Fruit fly (Drosophila melanogaster): Measurements from ENCODE around the gene CG5114.

Gene CG5114

DNA sequence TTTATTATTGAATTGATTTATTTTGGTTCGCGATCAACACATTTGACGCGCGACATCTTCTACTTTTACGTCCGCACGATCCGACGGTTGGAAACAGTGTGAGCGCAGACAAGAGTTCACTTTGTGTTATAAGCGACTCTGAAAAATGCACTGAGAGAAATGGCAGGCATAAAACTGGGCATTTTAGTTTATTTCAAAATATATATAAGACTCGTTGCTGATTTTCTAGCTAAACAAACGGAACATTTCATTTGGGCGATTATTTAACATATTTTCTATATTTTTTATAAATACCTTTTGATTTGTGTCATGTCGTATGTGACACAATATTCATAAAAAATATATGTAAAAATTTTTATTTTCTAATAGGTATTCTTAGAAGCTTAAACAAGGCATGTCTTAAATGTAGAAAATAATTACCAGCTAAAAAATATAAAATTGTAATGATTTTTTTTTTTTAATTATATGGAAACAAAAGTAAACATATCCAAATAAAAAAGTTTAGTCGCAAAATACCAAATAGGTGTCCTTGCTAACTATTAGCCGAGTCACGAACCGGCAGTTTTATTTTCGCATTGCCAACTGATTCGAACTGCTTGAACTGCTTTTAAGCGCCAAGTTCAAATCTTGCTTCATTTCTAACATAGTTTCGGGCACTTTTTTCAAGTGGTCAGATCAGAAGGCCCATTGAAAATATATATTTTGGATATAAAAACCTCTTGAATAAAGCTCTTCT, 31.5 kb downstream of the CG5114 start, which contains the start of gene Reck (continued):
- TF ChIP-seq CG31441 (GFP tag; IDR thresholded peaks at IDR 0.05) = peak; percentile 90
- TF ChIP-seq CG17912 (GFP tag; optimal IDR thresholded peaks at IDR 0.05) = no peak
- TF ChIP-seq tap (tag; optimal IDR thresholded peaks at IDR 0.05) = peak; percentile 87
- no peak for TF ChIP-seq fu2 (GFP tag; optimal IDR thresholded peaks at IDR 0.05)
- TF ChIP-seq Awh (GFP tag; IDR thresholded peaks at IDR 0.05) = peak; percentile 81
- TF ChIP-seq fd64A (GFP tag; optimal IDR thresholded peaks at IDR 0.05) = no peak
- no peak for TF ChIP-seq mld (GFP tag; IDR thresholded peaks at IDR 0.05; ENCODE audit: partially characterized antibody)
- TF ChIP-seq zen2 (GFP tag; IDR thresholded peaks at IDR 0.05; ENCODE audit: partially characterized antibody) = no peak
- no peak for TF ChIP-seq chinmo (GFP tag; IDR thresholded peaks at IDR 0.05; ENCODE audit: partially characterized antibody)
- peak; percentile 50; the same call in 1 of the 2 replicates for TF ChIP-seq Rx (GFP tag; IDR thresholded peaks at IDR 0.05)
- TF ChIP-seq MBD-R2 (GFP tag; IDR thresholded peaks at IDR 0.05) = no peak; the same call in 1 of the 2 replicates
- peak; percentile 34 for TF ChIP-seq btn (GFP tag; optimal IDR thresholded peaks at IDR 0.05)
- TF ChIP-seq ac (GFP tag; optimal IDR thresholded peaks at IDR 0.05) = peak; percentile 63
- TF ChIP-seq Dref (GFP tag; IDR thresholded peaks at IDR 0.05) = no peak
- peak; percentile 67 for TF ChIP-seq CG13123 (GFP tag; optimal IDR thresholded peaks at IDR 0.05)
- TF ChIP-seq Hmr (GFP tag; optimal IDR thresholded peaks at IDR 0.05) = peak; percentile 56
- TF ChIP-seq CG8478 (optimal IDR thresholded peaks at IDR 0.05) = no peak
- peak; percentile 42 for TF ChIP-seq Hand (GFP tag; optimal IDR thresholded peaks at IDR 0.05)
- peak; percentile 14 for TF ChIP-seq kay (GFP tag; optimal IDR thresholded peaks at IDR 0.05)
- peak; percentile 86 for TF ChIP-seq zf30C (GFP tag; optimal IDR thresholded peaks at IDR 0.05)
- peak; percentile 78 for TF ChIP-seq onecut (GFP tag; IDR thresholded peaks at IDR 0.05)
- TF ChIP-seq vnd (GFP tag; IDR thresholded peaks at IDR 0.05; ENCODE audit: partially characterized antibody) = no peak
- peak; percentile 56 for TF ChIP-seq tup (GFP tag; optimal IDR thresholded peaks at IDR 0.05)
- TF ChIP-seq CG10979 (tag; optimal IDR thresholded peaks at IDR 0.05) = peak; percentile 89
- no peak for TF ChIP-seq CG17612 (GFP tag; IDR thresholded peaks at IDR 0.05)
- TF ChIP-seq B-H1 (GFP tag; IDR thresholded peaks at IDR 0.05) = peak; percentile 77; the same call in 2 of the 3 replicates
- TF ChIP-seq Side (GFP tag; optimal IDR thresholded peaks at IDR 0.05) = peak; percentile 25
- peak; percentile 60 for TF ChIP-seq Vsx1 (GFP tag; optimal IDR thresholded peaks at IDR 0.05)
- no peak for TF ChIP-seq fru (optimal IDR thresholded peaks at IDR 0.05)
- TF ChIP-seq dm (GFP tag; optimal IDR thresholded peaks at IDR 0.05) = no peak
- no peak for TF ChIP-seq CG4282 (GFP tag; optimal IDR thresholded peaks at IDR 0.05)
- TF ChIP-seq Oli (tag; optimal IDR thresholded peaks at IDR 0.05) = peak; percentile 71
- TF ChIP-seq CG5180 (GFP tag; optimal IDR thresholded peaks at IDR 0.05) = peak; percentile 72
- peak; percentile 75 for TF ChIP-seq CG6854 (GFP tag; optimal IDR thresholded peaks at IDR 0.05)
- peak; percentile 89 for TF ChIP-seq CG2712 (tag; optimal IDR thresholded peaks at IDR 0.05)
- TF ChIP-seq sr (GFP tag; IDR thresholded peaks at IDR 0.05) = peak; percentile 41; the same call in 1 of the 3 replicates
- TF ChIP-seq CG7357 (GFP tag; IDR thresholded peaks at IDR 0.05) = peak; percentile 43; the same call in 1 of the 3 replicates
- peak; percentile 44 for TF ChIP-seq wor (GFP tag; IDR thresholded peaks at IDR 0.05)
- TF ChIP-seq al (GFP tag; IDR thresholded peaks at IDR 0.05) = peak; percentile 74
- TF ChIP-seq Gug (GFP tag; IDR thresholded peaks at IDR 0.05) = peak; percentile 64; the same call in 2 of the 4 replicates
- TF ChIP-seq Adf1 (GFP tag; IDR thresholded peaks at IDR 0.05) = peak; percentile 37; the same call in 1 of the 2 replicates
- peak; percentile 77 for TF ChIP-seq MTF-1 (GFP tag; optimal IDR thresholded peaks at IDR 0.05; ENCODE audit: borderline replicate concordance)
- TF ChIP-seq CG13894 (tag; optimal IDR thresholded peaks at IDR 0.05) = peak; percentile 25
- no peak for TF ChIP-seq Sin3A (optimal IDR thresholded peaks at IDR 0.05)
- peak; percentile 21 for TF ChIP-seq NC2α (GFP tag; optimal IDR thresholded peaks at IDR 0.05)
- TF ChIP-seq mam (GFP tag; optimal IDR thresholded peaks at IDR 0.05) = peak; percentile 56
- TF ChIP-seq vvl (GFP tag; IDR thresholded peaks at IDR 0.05) = peak; percentile 93
- TF ChIP-seq CG4617 (GFP tag; optimal IDR thresholded peaks at IDR 0.05; ENCODE audit: borderline replicate concordance) = peak; percentile 1
- TF ChIP-seq CG3163 (GFP tag; optimal IDR thresholded peaks at IDR 0.05) = no peak
- TF ChIP-seq CG7271 (tag; optimal IDR thresholded peaks at IDR 0.05) = peak; percentile 85

Measured in whole organism, embryonic.